Worm (Caenorhabditis elegans) whole organism, L1 larva: ENCODE results near the gene lnkn-1.

ENCODE experiments used
- C04F5.9 ChIP-seq: sonication (generic microtip); optimal IDR thresholded peaks from 2 replicates; lab custom pipeline; 2016; ENCODE audit warnings: missing genetic modification characterization, missing compliant biosample characterization
- C16A3.4 ChIP-seq: fragments of 150-350 bp; optimal IDR thresholded peaks from 2 replicates; lab custom pipeline; 2014; ENCODE audit warnings: missing biosample characterization, missing genetic modification characterization
- Y116A8C.19 ChIP-seq: sonication (generic microtip); optimal IDR thresholded peaks from 2 replicates; lab custom pipeline; 2016; ENCODE audit warnings: missing compliant biosample characterization, missing genetic modification characterization, borderline replicate concordance
- aly-2 ChIP-seq: fragments of 150-350 bp; optimal IDR thresholded peaks from 2 replicates; lab custom pipeline; 2014; ENCODE audit warnings: missing biosample characterization, missing genetic modification characterization
- blmp-1 ChIP-seq: fragments of 150-350 bp; optimal IDR thresholded peaks from 2 replicates; lab custom pipeline; 2014; ENCODE audit warnings: missing biosample characterization, missing genetic modification characterization
- ceh-63 ChIP-seq: fragments of 200-800 bp; sonication (Bioruptor generic); optimal IDR thresholded peaks from 2 replicates; lab custom pipeline; 2018; ENCODE audit warnings: mild to moderate bottlenecking, missing genetic modification characterization, missing compliant biosample characterization
- ceh-90 ChIP-seq: sonication (generic microtip); optimal IDR thresholded peaks from 2 replicates; lab custom pipeline; 2016; ENCODE audit warnings: missing genetic modification characterization, missing compliant biosample characterization
- ces-1 ChIP-seq: fragments of 150-350 bp; optimal IDR thresholded peaks from 2 replicates; lab custom pipeline; 2014; ENCODE audit warnings: missing biosample characterization, missing genetic modification reagents, missing genetic modification characterization
- dsc-1 ChIP-seq: sonication (generic microtip); optimal IDR thresholded peaks from 2 replicates; lab custom pipeline; 2016; ENCODE audit warnings: mild to moderate bottlenecking, missing genetic modification characterization, missing compliant biosample characterization
- efl-3 ChIP-seq: fragments of 200-800 bp; sonication (Bioruptor generic); optimal IDR thresholded peaks from 2 replicates; lab custom pipeline; 2018; ENCODE audit warnings: mild to moderate bottlenecking, missing genetic modification characterization, missing compliant biosample characterization
- egl-13 ChIP-seq: sonication (generic microtip); optimal IDR thresholded peaks from 2 replicates; lab custom pipeline; 2016; ENCODE audit warnings: missing genotype, missing genetic modification reagents, missing genetic modification characterization, missing compliant biosample characterization
- egl-27 ChIP-seq, 2 experiments: fragments of 150-350 bp in 1 of 2; sonication (generic microtip); optimal IDR thresholded peaks; 3 replicates each; lab custom pipeline; 2017 to 2018; ENCODE audit warnings: missing biosample characterization in 2 of 2, missing genetic modification characterization in 2 of 2, missing genetic modification reagents in 2 of 2
- elt-2 ChIP-seq: sonication (generic microtip); optimal IDR thresholded peaks from 2 replicates; lab custom pipeline; 2016; ENCODE audit warnings: missing genetic modification characterization, mild to moderate bottlenecking, inconsistent platforms, missing compliant biosample characterization, missing genetic modification reagents
- ets-5 ChIP-seq: fragments of 200-800 bp; sonication (Bioruptor generic); IDR thresholded peaks from 2 replicates; pipeline ENCODE4 v1.3.6; 2022; ENCODE audit warnings: missing genetic modification characterization, missing compliant biosample characterization
- fkh-10 ChIP-seq: sonication (generic microtip); optimal IDR thresholded peaks from 2 replicates; lab custom pipeline; 2017; ENCODE audit warnings: missing biosample characterization, missing genetic modification reagents, missing genetic modification characterization
- fkh-4 ChIP-seq: sonication (generic microtip); optimal IDR thresholded peaks from 2 replicates; lab custom pipeline; 2016; ENCODE audit warnings: missing compliant biosample characterization, missing genetic modification characterization, borderline replicate concordance
- fkh-8 ChIP-seq: sonication (generic microtip); optimal IDR thresholded peaks from 2 replicates; lab custom pipeline; 2016; ENCODE audit warnings: mild to moderate bottlenecking, missing genetic modification characterization, missing compliant biosample characterization
- fos-1 ChIP-seq: fragments of 150-350 bp; optimal IDR thresholded peaks from 2 replicates; lab custom pipeline; 2014; ENCODE audit warnings: missing biosample characterization, missing genetic modification characterization
- grh-1 ChIP-seq: fragments of 200-800 bp; sonication (Bioruptor generic); IDR thresholded peaks from 2 replicates; pipeline ENCODE4 v1.3.6; 2022; ENCODE audit warnings: missing genetic modification reagents, missing genetic modification characterization, missing compliant biosample characterization
- hlh-17 ChIP-seq: fragments of 200-800 bp; sonication (Bioruptor generic); optimal IDR thresholded peaks from 2 replicates; lab custom pipeline; 2018; ENCODE audit warnings: missing genetic modification characterization, mild to moderate bottlenecking, missing compliant biosample characterization, moderate library complexity, borderline replicate concordance
- hlh-4 ChIP-seq: sonication (generic microtip); optimal IDR thresholded peaks from 2 replicates; lab custom pipeline; 2016; ENCODE audit warnings: mild to moderate bottlenecking, missing genetic modification characterization, missing compliant biosample characterization
- hpl-2 ChIP-seq: fragments of 150-350 bp; optimal IDR thresholded peaks from 2 replicates; lab custom pipeline; 2014; ENCODE audit warnings: missing biosample characterization, missing genetic modification reagents, missing genetic modification characterization
- jun-1 ChIP-seq: fragments of 150-350 bp; optimal IDR thresholded peaks from 2 replicates; lab custom pipeline; 2014; ENCODE audit warnings: missing biosample characterization, missing genetic modification reagents, missing genetic modification characterization
- lin-13 ChIP-seq: fragments of 150-350 bp; optimal IDR thresholded peaks from 2 replicates; lab custom pipeline; 2014; ENCODE audit warnings: missing biosample characterization, missing genetic modification reagents, missing genetic modification characterization
- lin-15B ChIP-seq: fragments of 150-350 bp; sonication (generic microtip); optimal IDR thresholded peaks from 3 replicates; lab custom pipeline; 2014; ENCODE audit warnings: missing biosample characterization, missing genetic modification characterization
- lin-39 ChIP-seq: fragments of 150-350 bp; optimal IDR thresholded peaks from 2 replicates; lab custom pipeline; 2014; ENCODE audit warnings: missing biosample characterization, missing genetic modification reagents, missing genetic modification characterization
- mab-9 ChIP-seq: fragments of 200-800 bp; sonication (Bioruptor generic); IDR thresholded peaks from 2 replicates; pipeline ENCODE4 v1.3.6; 2022; ENCODE audit warnings: missing genetic modification reagents, missing genetic modification characterization, missing compliant biosample characterization
- mdl-1 ChIP-seq, 2 experiments: fragments of 150-350 bp; optimal IDR thresholded peaks; 2 replicates each; lab custom pipeline; 2014 to 2017; ENCODE audit warnings: missing biosample characterization in 2 of 2, missing genetic modification characterization in 2 of 2, inconsistent platforms in 1 of 2
- nhr-19 ChIP-seq: fragments of 200-800 bp; sonication (Bioruptor generic); conservative IDR thresholded peaks from 2 replicates; pipeline ENCODE4 v1.3.6; 2022; ENCODE audit warnings: missing genetic modification characterization, missing compliant biosample characterization
- nhr-28 ChIP-seq: fragments of 150-350 bp; optimal IDR thresholded peaks from 2 replicates; lab custom pipeline; 2014; ENCODE audit warnings: missing biosample characterization, missing genetic modification characterization
- nhr-47 ChIP-seq: sonication (generic microtip); optimal IDR thresholded peaks from 2 replicates; lab custom pipeline; 2016; ENCODE audit warnings: mild to moderate bottlenecking, missing genetic modification characterization, moderate library complexity, missing compliant biosample characterization
- nhr-71 ChIP-seq: sonication (generic microtip); optimal IDR thresholded peaks from 2 replicates; lab custom pipeline; 2016; ENCODE audit warnings: mild to moderate bottlenecking, missing genetic modification characterization, moderate library complexity, missing compliant biosample characterization
- nhr-84 ChIP-seq: sonication (generic microtip); optimal IDR thresholded peaks from 2 replicates; lab custom pipeline; 2017; ENCODE audit warnings: missing biosample characterization, missing genetic modification characterization
- nhr-85 ChIP-seq: sonication (generic microtip); peaks from one replicate; lab custom pipeline; 2016; ENCODE audit warnings: missing genetic modification characterization, inconsistent platforms, missing compliant biosample characterization
- pag-3 ChIP-seq: sonication (generic microtip); optimal IDR thresholded peaks from 2 replicates; lab custom pipeline; 2017; ENCODE audit warnings: missing genetic modification characterization, mild to moderate bottlenecking, missing compliant biosample characterization, antibody characterized with exemption, borderline replicate concordance; ENCODE audit not compliant: insufficient read depth
- pax-3 ChIP-seq: fragments of 200-800 bp; sonication (Bioruptor generic); optimal IDR thresholded peaks from 2 replicates; lab custom pipeline; 2018; ENCODE audit warnings: mild to moderate bottlenecking, missing genetic modification characterization, moderate library complexity, missing compliant biosample characterization
- pqm-1 ChIP-seq: sonication (generic microtip); optimal IDR thresholded peaks from 3 replicates; lab custom pipeline; 2017; ENCODE audit warnings: missing biosample characterization, missing genetic modification characterization
- snpc-4 ChIP-seq: fragments of 150-350 bp; optimal IDR thresholded peaks from 2 replicates; lab custom pipeline; 2014; ENCODE audit warnings: missing biosample characterization, missing genetic modification characterization
- snu-23 ChIP-seq: sonication (generic microtip); optimal IDR thresholded peaks from 2 replicates; lab custom pipeline; 2016; ENCODE audit warnings: missing genetic modification characterization, missing compliant biosample characterization
- sox-4 ChIP-seq: sonication (generic microtip); optimal IDR thresholded peaks from 2 replicates; lab custom pipeline; 2016; ENCODE audit warnings: missing genetic modification characterization, missing compliant biosample characterization
- sptf-1 ChIP-seq: fragments of 150-350 bp; optimal IDR thresholded peaks from 2 replicates; lab custom pipeline; 2014; ENCODE audit warnings: missing biosample characterization, missing genetic modification characterization
- swsn-7 ChIP-seq: sonication (generic microtip); optimal IDR thresholded peaks from 2 replicates; lab custom pipeline; 2016; ENCODE audit warnings: missing genetic modification characterization, missing compliant biosample characterization
- unc-130 ChIP-seq: fragments of 150-350 bp; optimal IDR thresholded peaks from 2 replicates; lab custom pipeline; 2017; ENCODE audit warnings: missing biosample characterization, missing genetic modification characterization, inconsistent platforms
- unc-30 ChIP-seq: sonication (generic microtip); optimal IDR thresholded peaks from 2 replicates; lab custom pipeline; 2017; ENCODE audit warnings: missing biosample characterization, missing genetic modification characterization
- unc-62 ChIP-seq: fragments of 150-350 bp; optimal IDR thresholded peaks from 2 replicates; lab custom pipeline; 2014; ENCODE audit warnings: missing biosample characterization, missing genetic modification reagents, missing genetic modification characterization
- unc-86 ChIP-seq: sonication (generic microtip); optimal IDR thresholded peaks from 2 replicates; lab custom pipeline; 2016; ENCODE audit warnings: missing genetic modification characterization, missing compliant biosample characterization
- unc-98 ChIP-seq: fragments of 200-800 bp; sonication (Bioruptor generic); IDR thresholded peaks from 2 replicates; pipeline ENCODE4 v1.3.6; 2022; ENCODE audit warnings: missing genetic modification characterization, missing compliant biosample characterization
- vab-15 ChIP-seq: sonication (generic microtip); optimal IDR thresholded peaks from 2 replicates; lab custom pipeline; 2017; ENCODE audit warnings: missing genotype, mild to moderate bottlenecking, missing genetic modification characterization, missing compliant biosample characterization
- xbp-1 ChIP-seq: sonication (generic microtip); optimal IDR thresholded peaks from 2 replicates; lab custom pipeline; 2016; ENCODE audit warnings: missing genetic modification characterization, missing compliant biosample characterization

lnkn-1 gene

DNA sequence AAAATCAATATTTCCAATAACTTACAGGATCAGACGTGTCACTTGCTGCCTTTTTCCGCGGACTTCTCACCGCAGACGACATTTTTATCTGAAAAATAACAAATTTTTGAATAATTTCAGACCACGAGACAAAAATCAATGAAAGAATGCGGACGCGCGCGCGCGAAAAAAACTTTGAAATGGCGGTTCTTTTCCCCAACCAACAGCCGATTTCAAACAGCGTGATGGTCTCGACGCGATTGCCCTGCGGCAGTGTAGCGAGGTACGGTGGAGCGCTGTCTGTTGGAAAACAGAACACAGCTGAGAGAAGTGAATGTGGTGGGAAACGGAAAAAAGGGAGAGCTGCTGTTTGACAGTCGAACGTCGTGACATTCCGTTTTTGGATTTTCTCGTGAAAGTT is 14.0 kb downstream of the lnkn-1 start, which contains the start of gene lin-9 (continued):
- TF ChIP-seq unc-130 (tag; lab: Kevin White, UChicago) (peak; percentile 71), mab-9 (GFP tag; lab: Robert Waterston, UW) (peak; percentile 93), C16A3.4 (tag; lab: Kevin White, UChicago) (peak; percentile 94), ceh-63 (GFP tag; lab: Kevin White, UChicago) (no peak), sptf-1 (no peak), fkh-4 (tag; lab: Kevin White, UChicago) (peak; percentile 80), sox-4 (tag; lab: Kevin White, UChicago) (peak; percentile 86), nhr-84 (no peak), dsc-1 (tag; lab: Kevin White, UChicago) (peak; percentile 98), Y116A8C.19 (tag; lab: Kevin White, UChicago) (no peak), pax-3 (tag; lab: Kevin White, UChicago) (peak; percentile 94), lin-13 (GFP tag; lab: Kevin White, UChicago) (peak; percentile 98), C04F5.9 (peak; percentile 100)

DNA sequence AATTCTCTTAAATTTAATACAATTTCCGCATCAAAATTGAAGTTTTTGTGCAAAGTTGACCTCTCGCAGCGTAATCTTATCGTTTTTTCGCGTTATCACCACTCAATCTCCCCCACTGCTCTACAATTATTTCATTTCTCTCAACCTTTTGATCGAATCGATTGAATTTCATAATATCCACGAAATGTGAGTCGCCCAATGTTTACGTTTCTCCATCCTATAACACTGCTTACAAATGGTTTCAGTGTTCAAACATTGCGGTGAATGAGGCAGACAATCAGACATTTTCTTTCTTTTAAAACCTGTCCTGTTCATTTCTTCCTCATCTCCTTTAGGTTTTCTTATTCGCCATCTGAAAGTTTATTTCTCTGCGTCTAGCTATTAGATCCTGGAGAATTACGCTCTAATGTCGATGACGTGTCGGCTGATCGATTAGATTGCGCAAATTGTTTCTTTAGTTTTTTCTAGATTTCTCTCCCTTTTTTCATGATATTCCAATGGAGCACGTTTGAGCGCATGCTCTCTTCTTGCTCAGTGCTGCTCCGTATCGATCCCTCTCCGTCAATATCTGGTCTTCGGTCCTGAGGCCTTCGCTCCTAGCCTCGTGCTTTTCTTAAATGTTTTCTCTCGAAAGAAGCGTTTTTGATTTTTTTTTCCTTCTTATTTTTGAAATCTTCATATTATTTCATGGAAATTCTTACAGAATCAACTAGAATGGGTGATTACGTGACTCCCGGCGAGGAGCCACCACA is 15.1 kb downstream of the lnkn-1 start, which contains the start of gene unc-32:
Gene unc-32, plus strand, starts transcription at position 702 of the 752 bp plus-strand sequence.
- TF ChIP-seq ces-1 (GFP tag; lab: Kevin White, UChicago) = no peak
- no peak for TF ChIP-seq nhr-19
- peak; percentile 80 for TF ChIP-seq fkh-8 (tag; lab: Kevin White, UChicago)
- TF ChIP-seq aly-2 = no peak
- no peak for TF ChIP-seq pax-3 (tag; lab: Kevin White, UChicago)
- no peak for TF ChIP-seq elt-2
- peak; percentile 37 for TF ChIP-seq nhr-85
- no peak for TF ChIP-seq nhr-84
- TF ChIP-seq xbp-1 (tag; lab: Kevin White, UChicago) = peak; percentile 28
- peak; percentile 56 for TF ChIP-seq C04F5.9
- TF ChIP-seq hlh-17 (GFP tag; lab: Kevin White, UChicago) = no peak
- no peak for TF ChIP-seq pag-3
- no peak for TF ChIP-seq unc-62 (GFP tag; lab: Kevin White, UChicago)
- TF ChIP-seq lin-39 (tag; lab: Kevin White, UChicago) = no peak
- TF ChIP-seq nhr-47 (tag; lab: Kevin White, UChicago) = peak; percentile 44
- TF ChIP-seq egl-27 (tag; optimal IDR thresholded peaks at IDR 0.05; lab: Kevin White, UChicago) = no peak
- TF ChIP-seq ceh-63 (GFP tag; lab: Kevin White, UChicago) = no peak
- peak; percentile 33 for TF ChIP-seq fkh-10 (GFP tag; lab: Kevin White, UChicago)
- peak in 1 of 2 experiments; percentile 18 for TF ChIP-seq mdl-1 (tag; optimal IDR thresholded peaks at IDR 0.05; lab: Kevin White, UChicago)
- TF ChIP-seq lin-15B (tag; lab: Kevin White, UChicago) = peak; percentile 58
- peak; percentile 35 for TF ChIP-seq swsn-7 (tag; lab: Kevin White, UChicago)
- no peak for TF ChIP-seq grh-1 (GFP tag; lab: Robert Waterston, UW)
- TF ChIP-seq unc-30 (tag; lab: Kevin White, UChicago) = no peak
- TF ChIP-seq ets-5 (GFP tag; lab: Robert Waterston, UW) = no peak
- peak; percentile 11 for TF ChIP-seq fos-1 (tag; lab: Kevin White, UChicago)
- no peak for TF ChIP-seq hlh-4 (tag; lab: Kevin White, UChicago)
- TF ChIP-seq ceh-90 = no peak
- no peak for TF ChIP-seq snpc-4 (tag; lab: Kevin White, UChicago)
- no peak for TF ChIP-seq hpl-2 (GFP tag; lab: Kevin White, UChicago)
- TF ChIP-seq snu-23 = peak; percentile 56
- no peak for TF ChIP-seq vab-15 (tag; lab: Kevin White, UChicago)
- TF ChIP-seq nhr-71 = peak; percentile 65
- no peak for TF ChIP-seq pqm-1 (tag; lab: Kevin White, UChicago)
- peak; percentile 40 for TF ChIP-seq unc-86 (tag; lab: Kevin White, UChicago)
- TF ChIP-seq blmp-1 (tag; lab: Kevin White, UChicago) = no peak
- TF ChIP-seq efl-3 (GFP tag; lab: Kevin White, UChicago) = no peak
- TF ChIP-seq egl-13 (tag; lab: Kevin White, UChicago) = no peak
- TF ChIP-seq unc-98 (GFP tag; lab: Robert Waterston, UW) = no peak
- TF ChIP-seq jun-1 (tag; lab: Kevin White, UChicago) = no peak
- no peak for TF ChIP-seq nhr-28 (tag; lab: Kevin White, UChicago)
- TF ChIP-seq fkh-4 (tag; lab: Kevin White, UChicago) = no peak
